Worm (Caenorhabditis elegans): ENCODE results near the gene T04C10.3.

The T04C10.3 gene

ce11 chrX:14841030-14841429 is 28.9 kb downstream of the T04C10.3 start (continued):
- TF ChIP-seq irx-1 (tag; optimal IDR thresholded peaks at IDR 0.05): peak; percentile 83
- peak; percentile 80 for TF ChIP-seq lir-3 (tag; optimal IDR thresholded peaks at IDR 0.05; ENCODE audit: poor library complexity)
- peak; percentile 87 for TF ChIP-seq fkh-8 (tag; optimal IDR thresholded peaks at IDR 0.05)
- TF ChIP-seq lin-14 (GFP tag; optimal IDR thresholded peaks at IDR 0.05): peak; percentile 99
- peak; percentile 53 to 56 for TF ChIP-seq egl-27 (tag; optimal IDR thresholded peaks at IDR 0.05)
- TF ChIP-seq pax-3 (tag; optimal IDR thresholded peaks at IDR 0.05): peak; percentile 69
- TF ChIP-seq nhr-28 (tag; optimal IDR thresholded peaks at IDR 0.05): no peak
- TF ChIP-seq isw-1 (GFP tag; IDR thresholded peaks at IDR 0.05): peak; percentile 73
- no peak for TF ChIP-seq unc-98 (GFP tag; IDR thresholded peaks at IDR 0.05)
- TF ChIP-seq ceh-88 (GFP tag; IDR thresholded peaks at IDR 0.05): no peak; the same call in 1 of the 2 replicates
- TF ChIP-seq ztf-11 (tag; optimal IDR thresholded peaks at IDR 0.05): peak in 1 of 2 experiments; percentile 14
- peak; percentile 81 for TF ChIP-seq egl-13 (tag; optimal IDR thresholded peaks at IDR 0.05)
- no peak for TF ChIP-seq ceh-63 (GFP tag; optimal IDR thresholded peaks at IDR 0.05)
- TF ChIP-seq vab-15 (tag; optimal IDR thresholded peaks at IDR 0.05): no peak
- TF ChIP-seq aly-2 (tag; optimal IDR thresholded peaks at IDR 0.05): peak; percentile 32
- no peak for TF ChIP-seq C34B4.2 (tag; optimal IDR thresholded peaks at IDR 0.05)
- TF ChIP-seq swsn-7 (tag; optimal IDR thresholded peaks at IDR 0.05): peak; percentile 90
- TF ChIP-seq nhr-237 (tag; optimal IDR thresholded peaks at IDR 0.05): peak; percentile 71
- TF ChIP-seq elt-2 (tag; optimal IDR thresholded peaks at IDR 0.05): peak; percentile 43
- peak; percentile 44 to 92 for TF ChIP-seq mdl-1 (tag; optimal IDR thresholded peaks at IDR 0.05)
- no peak for TF ChIP-seq lin-15B (tag; optimal IDR thresholded peaks at IDR 0.05)
- no peak for TF ChIP-seq zip-4 (GFP tag; optimal IDR thresholded peaks at IDR 0.05)
- peak; percentile 74 to 86 (median 75) for TF ChIP-seq dpl-1 (GFP tag; optimal IDR thresholded peaks at IDR 0.05)
- TF ChIP-seq nhr-11 (tag; optimal IDR thresholded peaks at IDR 0.05): peak; percentile 54
- TF ChIP-seq ets-5 (GFP tag; IDR thresholded peaks at IDR 0.05): no peak
- TF ChIP-seq nhr-90 (tag; optimal IDR thresholded peaks at IDR 0.05; ENCODE audit: poor library complexity): peak; percentile 57
- TF ChIP-seq sptf-1 (tag; optimal IDR thresholded peaks at IDR 0.05): no peak
- TF ChIP-seq pqm-1 (tag; optimal IDR thresholded peaks at IDR 0.05): no peak
- peak; percentile 96 for TF ChIP-seq nhr-71 (tag; optimal IDR thresholded peaks at IDR 0.05)
- no peak for TF ChIP-seq alr-1 (tag; optimal IDR thresholded peaks at IDR 0.05; ENCODE audit: borderline replicate concordance)
- peak; percentile 87 for TF ChIP-seq skn-1 (tag; optimal IDR thresholded peaks at IDR 0.05)
- peak; percentile 82 for TF ChIP-seq dsc-1 (tag; optimal IDR thresholded peaks at IDR 0.05)
- peak; percentile 78 for TF ChIP-seq snpc-4 (tag; optimal IDR thresholded peaks at IDR 0.05)
- TF ChIP-seq xbp-1 (tag; optimal IDR thresholded peaks at IDR 0.05): peak; percentile 85
- peak; percentile 87 for TF ChIP-seq zag-1 (tag; optimal IDR thresholded peaks at IDR 0.05)
- peak; percentile 89 for TF ChIP-seq jun-1 (tag; optimal IDR thresholded peaks at IDR 0.05)
- TF ChIP-seq rnt-1 (tag; optimal IDR thresholded peaks at IDR 0.05): peak; percentile 80
- TF ChIP-seq sup-37 (GFP tag; optimal IDR thresholded peaks at IDR 0.05): peak; percentile 38
- no peak for TF ChIP-seq nhr-12 (tag; optimal IDR thresholded peaks at IDR 0.05)
- no peak for TF ChIP-seq unc-62 (GFP tag; optimal IDR thresholded peaks at IDR 0.05)
- peak; percentile 86 for TF ChIP-seq lin-13 (GFP tag; optimal IDR thresholded peaks at IDR 0.05)
- TF ChIP-seq mef-2 (tag; optimal IDR thresholded peaks at IDR 0.05): peak; percentile 66
- no peak for TF ChIP-seq hlh-4 (tag; optimal IDR thresholded peaks at IDR 0.05)
- TF ChIP-seq blmp-1 (tag; optimal IDR thresholded peaks at IDR 0.05): peak; percentile 63
- TF ChIP-seq ama-1 (optimal IDR thresholded peaks at IDR 0.05): peak; percentile 6
- TF ChIP-seq grh-1 (GFP tag; IDR thresholded peaks at IDR 0.05): no peak
- peak; percentile 86 for TF ChIP-seq nhr-47 (tag; optimal IDR thresholded peaks at IDR 0.05)
- no peak for TF ChIP-seq hpl-2 (GFP tag; optimal IDR thresholded peaks at IDR 0.05)
- TF ChIP-seq nhr-85 (tag): peak; percentile 86
- peak; percentile 84 to 92 (median 89) for TF ChIP-seq ceh-82 (tag; optimal IDR thresholded peaks at IDR 0.05)
- peak; percentile 15 for TF ChIP-seq pag-3 (tag; optimal IDR thresholded peaks at IDR 0.05; ENCODE audit: borderline replicate concordance, insufficient read depth)
- TF ChIP-seq fkh-10 (GFP tag; optimal IDR thresholded peaks at IDR 0.05): peak; percentile 94
- no peak for TF ChIP-seq ceh-90 (tag; optimal IDR thresholded peaks at IDR 0.05)
